Worm (Caenorhabditis elegans): ENCODE measurements around the gene pqn-87.

pqn-87 gene

ce11 chrII:12257095-12257494 is 32.2 kb upstream of the pqn-87 start:
- TF ChIP-seq ceh-28 (tag; optimal IDR thresholded peaks at IDR 0.05) (peak; percentile 65), mes-2 (tag; optimal IDR thresholded peaks at IDR 0.05; ENCODE audit: poor library complexity, severe bottlenecking) (no peak), duxl-1 (tag; optimal IDR thresholded peaks at IDR 0.05; ENCODE audit: poor library complexity) (no peak), nhr-25 (tag; optimal IDR thresholded peaks at IDR 0.05; ENCODE audit: borderline replicate concordance, insufficient read depth) (no peak), lin-29 (GFP tag; IDR thresholded peaks at IDR 0.05) (no peak), Y5F2A.4 (GFP tag; optimal IDR thresholded peaks at IDR 0.05) (no peak), hmg-1.1 (GFP tag; IDR thresholded peaks at IDR 0.05) (no peak), zip-11 (GFP tag; IDR thresholded peaks at IDR 0.05) (no peak)

- TF ChIP-seq dmd-9 (GFP tag; IDR thresholded peaks at IDR 0.05) (no peak), madf-9 (GFP tag; conservative IDR thresholded peaks at IDR 0.05) (no peak), ceh-20 (GFP tag; IDR thresholded peaks at IDR 0.05) (no peak), aly-2 (tag; optimal IDR thresholded peaks at IDR 0.05) (no peak), Y105C5A.15 (GFP tag; IDR thresholded peaks at IDR 0.05) (no peak), ZK546.5 (tag; optimal IDR thresholded peaks at IDR 0.05) (no peak), zfp-2 (tag; optimal IDR thresholded peaks at IDR 0.05) (no peak), nhr-11 (tag; optimal IDR thresholded peaks at IDR 0.05) (no peak), rbr-2 (tag; optimal IDR thresholded peaks at IDR 0.05) (no peak), nhr-48 (tag; optimal IDR thresholded peaks at IDR 0.05) (no peak), nhr-76 (tag; optimal IDR thresholded peaks at IDR 0.05) (no peak), mxl-3 (GFP tag; optimal IDR thresholded peaks at IDR 0.05) (no peak), nhr-102 (tag; optimal IDR thresholded peaks at IDR 0.05) (no peak), unc-130 (GFP tag; optimal IDR thresholded peaks at IDR 0.05) (no peak), lin-38 (GFP tag; IDR thresholded peaks at IDR 0.05) (no peak), aha-1 (tag) (no peak), T26A8.4 (GFP tag; IDR thresholded peaks at IDR 0.05) (no peak)
Measured at ce11 chrII:12256528-12256927, 31.6 kb upstream of the pqn-87 start, which contains the start of gene parn-2. TSS of gene parn-2 (minus strand) at chrII:12256628.

ce11 chrII:12255545-12256233 is 30.8 kb upstream of the pqn-87 start:
- TF ChIP-seq ceh-28 (tag; optimal IDR thresholded peaks at IDR 0.05) = peak; percentile 96
- no peak for TF ChIP-seq Y5F2A.4 (GFP tag; optimal IDR thresholded peaks at IDR 0.05)
- no peak for TF ChIP-seq T26A8.4 (GFP tag; IDR thresholded peaks at IDR 0.05)
- no peak for TF ChIP-seq ceh-20 (GFP tag; IDR thresholded peaks at IDR 0.05)
- TF ChIP-seq php-3 (GFP tag; IDR thresholded peaks at IDR 0.05) = no peak
- no peak for TF ChIP-seq spr-1 (tag; optimal IDR thresholded peaks at IDR 0.05)

ce11 chrII:12249042-12249441 is 24.2 kb upstream of the pqn-87 start, which contains the start of gene tag-276:
TSS of gene tag-276 (minus strand) at chrII:12249142.
- TF ChIP-seq unc-130 (GFP tag; optimal IDR thresholded peaks at IDR 0.05) = no peak
- TF ChIP-seq fos-1 (tag; optimal IDR thresholded peaks at IDR 0.05) = no peak
- TF ChIP-seq hlh-30 (tag; optimal IDR thresholded peaks at IDR 0.05; ENCODE audit: insufficient read depth) = no peak
- TF ChIP-seq mxl-3 (GFP tag; optimal IDR thresholded peaks at IDR 0.05) = no peak
- peak; percentile 1 for TF ChIP-seq ceh-28 (tag; optimal IDR thresholded peaks at IDR 0.05)
- no peak for TF ChIP-seq nhr-25 (tag; optimal IDR thresholded peaks at IDR 0.05; ENCODE audit: borderline replicate concordance, insufficient read depth)
- TF ChIP-seq ceh-44 (GFP tag; IDR thresholded peaks at IDR 0.05) = no peak
- TF ChIP-seq dmd-8 (GFP tag; IDR thresholded peaks at IDR 0.05) = no peak

- TF ChIP-seq nhr-77 (tag; optimal IDR thresholded peaks at IDR 0.05) (no peak), set-16 (GFP tag; IDR thresholded peaks at IDR 0.05) (peak; percentile 85), ztf-7 (tag; optimal IDR thresholded peaks at IDR 0.05) (no peak), hlh-11 (tag; optimal IDR thresholded peaks at IDR 0.05) (no peak), nhr-10 (tag; optimal IDR thresholded peaks at IDR 0.05) (no peak), dve-1 (tag; optimal IDR thresholded peaks at IDR 0.05; ENCODE audit: insufficient read depth) (no peak), lin-1 (GFP tag; IDR thresholded peaks at IDR 0.05) (no peak), sdz-12 (GFP tag; optimal IDR thresholded peaks at IDR 0.05) (peak; percentile 3), Y48G9A.11 (GFP tag; IDR thresholded peaks at IDR 0.05) (no peak), T26A8.4 (GFP tag; IDR thresholded peaks at IDR 0.05) (no peak), arid-1 (GFP tag; conservative IDR thresholded peaks at IDR 0.05) (0 out of 2 replicates have a peak, but pooled peaks have one; percentile 12), ama-1 (optimal IDR thresholded peaks at IDR 0.05) (no peak), hif-1 (tag; optimal IDR thresholded peaks at IDR 0.05) (no peak), jun-1 (tag; optimal IDR thresholded peaks at IDR 0.05) (no peak)
Measured at ce11 chrII:12242551-12242950, 17.7 kb upstream of the pqn-87 start, which contains the start of gene Y57A10A.24. TSS of gene Y57A10A.24 (plus strand) at chrII:12242946.

Data from whole organism, L4 larva.